Fruit fly (Drosophila melanogaster): ENCODE results near the gene Cpr67B.

The Cpr67B gene

DNA sequence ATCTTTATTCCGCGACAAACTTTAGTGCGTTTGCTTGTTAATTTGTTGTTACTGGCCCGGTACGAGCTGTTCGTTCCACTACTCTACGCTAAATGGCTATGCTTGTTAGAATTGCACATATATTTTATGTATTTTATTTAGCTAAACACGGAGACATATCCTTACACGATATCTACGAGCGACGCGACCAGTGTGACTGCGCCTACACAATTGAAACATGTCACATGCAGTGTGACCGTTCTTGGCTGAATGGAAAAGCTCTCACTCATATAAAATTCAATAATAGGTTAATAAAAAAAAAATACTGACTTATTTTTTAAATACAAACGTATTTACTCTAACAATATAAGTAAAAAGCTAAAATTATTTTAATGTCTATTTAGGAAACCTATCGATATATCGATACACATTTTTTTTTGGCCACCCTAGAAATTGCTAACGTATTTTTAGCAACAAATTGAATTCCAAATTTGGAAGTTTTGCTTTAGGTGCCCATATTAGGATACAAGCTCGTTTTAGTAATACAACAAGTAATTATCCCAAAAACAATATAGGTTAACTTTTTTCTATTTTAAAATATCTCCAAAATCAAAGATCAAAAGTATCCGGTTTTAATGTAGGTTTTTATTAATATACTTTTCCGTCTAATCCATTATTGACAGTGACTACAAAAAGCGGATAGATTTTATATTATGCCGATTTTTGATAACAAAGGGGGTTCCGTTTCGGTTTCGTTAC, 5.4 kb upstream of the Cpr67B start, which contains the start of gene CG4080 (continued):
- TF ChIP-seq cwo (GFP tag; optimal IDR thresholded peaks at IDR 0.05) (no peak), salm (tag; optimal IDR thresholded peaks at IDR 0.05) (no peak), CG18599 (GFP tag; optimal IDR thresholded peaks at IDR 0.05) (no peak), Ada2b (GFP tag; IDR thresholded peaks at IDR 0.05) (no peak), Dfd (GFP tag; optimal IDR thresholded peaks at IDR 0.05) (no peak), CG13775 (GFP tag; optimal IDR thresholded peaks at IDR 0.05) (peak; percentile 6), sens (GFP tag) (peak; percentile 88), ato (GFP tag; IDR thresholded peaks at IDR 0.05; ENCODE audit: partially characterized antibody) (0 out of 2 replicates have a peak, but pooled peaks have one; percentile 14), CG13287 (GFP tag; IDR thresholded peaks at IDR 0.05; ENCODE audit: partially characterized antibody) (peak; percentile 88), Scr (GFP tag; IDR thresholded peaks at IDR 0.05; ENCODE audit: partially characterized antibody) (peak; percentile 90), corto (GFP tag; optimal IDR thresholded peaks at IDR 0.05) (peak; percentile 32), CG10147 (GFP tag; optimal IDR thresholded peaks at IDR 0.05) (peak; percentile 24), usp (GFP tag; optimal IDR thresholded peaks at IDR 0.05) (no peak), CG3838 (GFP tag; optimal IDR thresholded peaks at IDR 0.05) (peak; percentile 15), CG10959 (GFP tag; IDR thresholded peaks at IDR 0.05) (no peak), CG10274 (GFP tag; optimal IDR thresholded peaks at IDR 0.05) (no peak), Hmx (GFP tag; optimal IDR thresholded peaks at IDR 0.05) (peak; percentile 9), CG6254 (GFP tag; optimal IDR thresholded peaks at IDR 0.05) (no peak), knrl (GFP tag; IDR thresholded peaks at IDR 0.05; ENCODE audit: partially characterized antibody) (peak; percentile 84), Usf (GFP tag; optimal IDR thresholded peaks at IDR 0.05) (no peak), CTCF (GFP tag; optimal IDR thresholded peaks at IDR 0.05) (no peak), prd (optimal IDR thresholded peaks at IDR 0.05) (no peak), prd (GFP tag; IDR thresholded peaks at IDR 0.05) (no peak), CG9876 (GFP tag; optimal IDR thresholded peaks at IDR 0.05) (no peak), CG4854 (GFP tag; optimal IDR thresholded peaks at IDR 0.05) (peak; percentile 11), CG5953 (GFP tag; IDR thresholded peaks at IDR 0.05) (0 out of 2 replicates have a peak, but pooled peaks have one; percentile 41), sd (tag; optimal IDR thresholded peaks at IDR 0.05) (peak; percentile 51), kay (GFP tag; optimal IDR thresholded peaks at IDR 0.05) (no peak), NfI (GFP tag; optimal IDR thresholded peaks at IDR 0.05) (peak; percentile 23), wor (GFP tag; IDR thresholded peaks at IDR 0.05) (no peak), ATbp (GFP tag; optimal IDR thresholded peaks at IDR 0.05) (no peak), gem (tag; optimal IDR thresholded peaks at IDR 0.05) (peak; percentile 34), caup (GFP tag; optimal IDR thresholded peaks at IDR 0.05; ENCODE audit: severe bottlenecking) (peak; percentile 33), CG33213 (GFP tag; optimal IDR thresholded peaks at IDR 0.05) (peak; percentile 25), dpn (GFP tag; optimal IDR thresholded peaks at IDR 0.05) (no peak), CG4617 (GFP tag; optimal IDR thresholded peaks at IDR 0.05; ENCODE audit: borderline replicate concordance) (peak; percentile 56), HHEX (GFP tag; optimal IDR thresholded peaks at IDR 0.05) (no peak), disco-r (GFP tag; optimal IDR thresholded peaks at IDR 0.05) (peak; percentile 8), stc (GFP tag; IDR thresholded peaks at IDR 0.05) (peak; percentile 53; the same call in 1 of the 2 replicates), CG11085 (GFP tag; IDR thresholded peaks at IDR 0.05) (no peak), Lhr (GFP tag; optimal IDR thresholded peaks at IDR 0.05) (peak; percentile 81), CG17568 (GFP tag; optimal IDR thresholded peaks at IDR 0.05) (peak; percentile 34), CG9437 (GFP tag; optimal IDR thresholded peaks at IDR 0.05) (peak; percentile 54), grn (GFP tag; optimal IDR thresholded peaks at IDR 0.05) (peak; percentile 26), inv (GFP tag; IDR thresholded peaks at IDR 0.05; ENCODE audit: partially characterized antibody) (peak; percentile 73), Bteb2 (GFP tag; optimal IDR thresholded peaks at IDR 0.05) (no peak), Meics (GFP tag; optimal IDR thresholded peaks at IDR 0.05) (no peak), Antp (GFP tag; optimal IDR thresholded peaks at IDR 0.05) (no peak), CG1602 (GFP tag; optimal IDR thresholded peaks at IDR 0.05) (no peak)
